Worm (Caenorhabditis elegans) whole organism, L2 larva: ENCODE data around the gene C53C11.1.

Experiments
- ceh-16 ChIP-seq: fragments of 150-350 bp; optimal IDR thresholded peaks from 2 replicates; lab custom pipeline; 2014; ENCODE audit warnings: missing biosample characterization, missing genetic modification characterization
- dmd-4 ChIP-seq: sonication (generic microtip); optimal IDR thresholded peaks from 2 replicates; lab custom pipeline; 2017; ENCODE audit warnings: missing biosample characterization, missing genetic modification characterization
- egl-27 ChIP-seq: sonication (generic microtip); optimal IDR thresholded peaks from 3 replicates; lab custom pipeline; 2017; ENCODE audit warnings: missing biosample characterization, missing genetic modification reagents, missing genetic modification characterization
- elt-1 ChIP-seq: fragments of 150-350 bp; optimal IDR thresholded peaks from 2 replicates; lab custom pipeline; 2014; ENCODE audit warnings: missing biosample characterization, missing genetic modification characterization
- elt-3 ChIP-seq: sonication (generic microtip); optimal IDR thresholded peaks from 2 replicates; lab custom pipeline; 2017; ENCODE audit warnings: missing biosample characterization, missing genetic modification characterization
- nhr-11 ChIP-seq: fragments of 150-350 bp; optimal IDR thresholded peaks from 2 replicates; lab custom pipeline; 2014; ENCODE audit warnings: missing biosample characterization, missing genetic modification characterization
- nhr-237 ChIP-seq: fragments of 150-350 bp; optimal IDR thresholded peaks from 2 replicates; lab custom pipeline; 2014; ENCODE audit warnings: missing biosample characterization, missing genetic modification characterization
- unc-39 ChIP-seq: fragments of 150-350 bp; optimal IDR thresholded peaks from 2 replicates; lab custom pipeline; 2014; ENCODE audit warnings: missing biosample characterization, missing genetic modification characterization
- unc-62 ChIP-seq: fragments of 150-350 bp; optimal IDR thresholded peaks from 2 replicates; lab custom pipeline; 2014; ENCODE audit warnings: missing biosample characterization, missing genetic modification reagents, missing genetic modification characterization
- zag-1 ChIP-seq: fragments of 150-350 bp; optimal IDR thresholded peaks from 2 replicates; lab custom pipeline; 2014; ENCODE audit warnings: missing biosample characterization, missing genetic modification characterization
- ztf-11 ChIP-seq: sonication (generic microtip); optimal IDR thresholded peaks from 2 replicates; lab custom pipeline; 2017; ENCODE audit warnings: missing biosample characterization, missing genetic modification characterization

ce11 chrX:17294019-17294418 is 46.6 kb upstream of the C53C11.1 start:
- no peak for TF ChIP-seq nhr-237 (tag; lab: Kevin White, UChicago)
- TF ChIP-seq ceh-16 = no peak
- no peak for TF ChIP-seq unc-62 (GFP tag; lab: Kevin White, UChicago)
- no peak for TF ChIP-seq unc-39 (tag; lab: Kevin White, UChicago)
- no peak for TF ChIP-seq ztf-11 (tag; lab: Kevin White, UChicago)
- no peak for TF ChIP-seq nhr-11 (tag; lab: Kevin White, UChicago)
- no peak for TF ChIP-seq zag-1 (tag; lab: Kevin White, UChicago)
- no peak for TF ChIP-seq dmd-4
- TF ChIP-seq elt-1 (tag; lab: Kevin White, UChicago) = no peak
- no peak for TF ChIP-seq egl-27 (tag; lab: Kevin White, UChicago)
- no peak for TF ChIP-seq elt-3 (tag; lab: Kevin White, UChicago)
